Worm (Caenorhabditis elegans): ENCODE results near the gene C04C3.14.

DNA sequence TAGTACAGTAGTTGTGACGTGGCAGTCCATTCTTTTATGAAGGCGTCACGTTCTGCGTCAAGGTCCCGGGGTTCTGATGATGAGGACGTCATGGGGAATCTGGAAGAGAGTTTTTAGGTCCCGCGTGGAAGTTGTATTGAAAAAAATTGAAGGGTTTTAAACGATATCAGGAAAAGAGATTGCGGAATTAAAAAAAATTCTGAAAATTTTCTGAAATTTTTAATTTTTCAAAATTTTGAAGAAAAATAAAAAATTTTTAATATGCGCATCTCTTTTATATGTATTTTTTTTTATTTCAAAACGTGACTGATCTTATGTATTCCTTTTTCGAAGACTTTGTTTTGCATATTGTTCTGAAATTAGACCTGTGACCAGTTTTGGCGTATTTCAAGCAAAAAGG is 26.8 kb downstream of the C04C3.14 start, which contains the start of gene C04C3.6:
- TF ChIP-seq unc-62 (GFP tag; optimal IDR thresholded peaks at IDR 0.05) (no peak), nhr-237 (tag; optimal IDR thresholded peaks at IDR 0.05) (no peak), pha-4 (tag; optimal IDR thresholded peaks at IDR 0.05) (no peak), cnd-1 (tag; optimal IDR thresholded peaks at IDR 0.05) (no peak), nhr-28 (tag; optimal IDR thresholded peaks at IDR 0.05) (no peak), unc-120 (tag; optimal IDR thresholded peaks at IDR 0.05; ENCODE audit: poor library complexity, severe bottlenecking) (no peak), tbx-8 (GFP tag; optimal IDR thresholded peaks at IDR 0.05) (no peak), ztf-11 (tag; optimal IDR thresholded peaks at IDR 0.05) (no peak), unc-39 (tag; optimal IDR thresholded peaks at IDR 0.05) (no peak), sptf-1 (tag; optimal IDR thresholded peaks at IDR 0.05) (no peak), nhr-76 (tag; optimal IDR thresholded peaks at IDR 0.05) (no peak)
